Fruit fly (Drosophila melanogaster) whole organism, embryonic: ENCODE measurements around the gene ArfGAP1.
A peak's percentile ranks its signal among the peaks of the same experiment; 100 is the strongest.

Source experiments
- Antp ChIP-seq: fragments of 200-800 bp; sonication (Bioruptor generic); optimal IDR thresholded peaks from 3 replicates; lab custom pipeline; 2016; ENCODE audit warnings: missing biosample characterization, missing genetic modification characterization
- CG11247 ChIP-seq: fragments of 200-800 bp; sonication (Bioruptor generic); IDR thresholded peaks from 2 replicates; pipeline ENCODE4 v1.3.6; 2022; ENCODE audit warnings: missing biosample characterization, missing genetic modification characterization
- CG12104 ChIP-seq: fragments of 200-800 bp; sonication (Bioruptor generic); optimal IDR thresholded peaks from 3 replicates; lab custom pipeline; 2016; ENCODE audit warnings: missing biosample characterization, missing genetic modification characterization
- CG12942 ChIP-seq: fragments of 200-800 bp; sonication (Bioruptor generic); optimal IDR thresholded peaks from 3 replicates; lab custom pipeline; 2016; ENCODE audit warnings: missing biosample characterization, missing genetic modification characterization
- CG13775 ChIP-seq: fragments of 200-800 bp; sonication (Bioruptor generic); optimal IDR thresholded peaks from 3 replicates; lab custom pipeline; 2017; ENCODE audit warnings: missing biosample characterization, mild to moderate bottlenecking, missing genetic modification characterization
- CG14441 ChIP-seq: fragments of 200-800 bp; sonication (Bioruptor generic); IDR thresholded peaks from 2 replicates; pipeline ENCODE4 v1.3.6; 2022; ENCODE audit warnings: missing biosample characterization, missing genetic modification characterization
- CG15011 ChIP-seq: fragments of 200-800 bp; sonication (Bioruptor generic); optimal IDR thresholded peaks from 3 replicates; lab custom pipeline; 2018; ENCODE audit warnings: missing biosample characterization, mild to moderate bottlenecking, missing genetic modification characterization
- CG1647 ChIP-seq: fragments of 200-800 bp; sonication (Bioruptor generic); optimal IDR thresholded peaks from 3 replicates; lab custom pipeline; 2016; ENCODE audit warnings: missing biosample characterization, missing genetic modification characterization
- CG17186 ChIP-seq: fragments of 200-800 bp; sonication (Bioruptor generic); optimal IDR thresholded peaks from 3 replicates; lab custom pipeline; 2017; ENCODE audit warnings: missing biosample characterization, missing genetic modification reagents, missing genetic modification characterization
- CG2129 ChIP-seq: fragments of 200-800 bp; sonication (Bioruptor generic); IDR thresholded peaks from 2 replicates; pipeline ENCODE4 v1.3.6; 2022; ENCODE audit warnings: missing biosample characterization, missing genetic modification characterization; ENCODE audit not compliant: partially characterized antibody
- CG2712 ChIP-seq: fragments of 200-800 bp; optimal IDR thresholded peaks from 3 replicates; lab custom pipeline; 2019; ENCODE audit warnings: missing biosample characterization, mild to moderate bottlenecking, missing genetic modification characterization, moderate library complexity
- CG30403 ChIP-seq: fragments of 200-800 bp; sonication (Bioruptor generic); optimal IDR thresholded peaks from 3 replicates; lab custom pipeline; 2016; ENCODE audit warnings: missing biosample characterization, missing genetic modification characterization
- CG42726 ChIP-seq: fragments of 200-800 bp; sonication (Bioruptor generic); IDR thresholded peaks from 2 replicates; pipeline ENCODE4 v1.3.6; 2022; ENCODE audit warnings: missing biosample characterization, missing genetic modification characterization; ENCODE audit not compliant: partially characterized antibody
- CG4360 ChIP-seq: fragments of 200-800 bp; sonication (Bioruptor generic); IDR thresholded peaks from 2 replicates; pipeline ENCODE4 v1.3.6; 2022; ENCODE audit warnings: missing biosample characterization, missing genetic modification characterization
- CG4404 ChIP-seq: fragments of 200-800 bp; sonication (Bioruptor generic); IDR thresholded peaks from 2 replicates; pipeline ENCODE4 v1.3.6; 2022; ENCODE audit warnings: missing biosample characterization, missing genetic modification characterization
- CG7357 ChIP-seq: fragments of 200-800 bp; sonication (Bioruptor generic); IDR thresholded peaks from 3 replicates; pipeline ENCODE4 v1.3.6; 2022; ENCODE audit warnings: missing biosample characterization, missing genetic modification characterization
- CG7556 ChIP-seq: fragments of 200-800 bp; sonication (Bioruptor generic); optimal IDR thresholded peaks from 2 replicates; lab custom pipeline; 2017; ENCODE audit warnings: missing biosample characterization, mild to moderate bottlenecking, missing genetic modification characterization
- CG8924 ChIP-seq: fragments of 200-800 bp; optimal IDR thresholded peaks from 3 replicates; lab custom pipeline; 2019; ENCODE audit warnings: missing biosample characterization, mild to moderate bottlenecking, missing genetic modification characterization, moderate library complexity
- CG9215 ChIP-seq: fragments of 200-800 bp; sonication (Bioruptor generic); IDR thresholded peaks from 2 replicates; pipeline ENCODE4 v1.3.6; 2022; ENCODE audit warnings: missing biosample characterization, missing genetic modification characterization
- Elba2 ChIP-seq: fragments of 200-800 bp; sonication (Bioruptor generic); optimal IDR thresholded peaks from 3 replicates; lab custom pipeline; 2016; ENCODE audit warnings: missing biosample characterization, missing genetic modification characterization
- Hr78 ChIP-seq, 2 experiments: fragments of 200-800 bp in 1 of 2; fragments of >200 bp in 1 of 2; sonication (Bioruptor generic) in 1 of 2; optimal IDR thresholded peaks; 2 replicates each; lab custom pipeline; 2017 to 2019; ENCODE audit warnings: missing biosample characterization in 2 of 2, missing genetic modification characterization in 2 of 2, mild to moderate bottlenecking in 1 of 2, moderate library complexity in 1 of 2
- NK7.1 ChIP-seq: fragments of 200-800 bp; sonication (Bioruptor generic); optimal IDR thresholded peaks from 3 replicates; lab custom pipeline; 2016; ENCODE audit warnings: missing biosample characterization, missing genetic modification characterization
- Optix ChIP-seq: fragments of 200-800 bp; sonication (Bioruptor generic); IDR thresholded peaks from 3 replicates; pipeline ENCODE4 v1.3.6; 2022; ENCODE audit warnings: missing biosample characterization, missing genetic modification characterization
- PHDP ChIP-seq: fragments of 200-800 bp; sonication (Bioruptor generic); optimal IDR thresholded peaks from 3 replicates; lab custom pipeline; 2018; ENCODE audit warnings: missing biosample characterization, mild to moderate bottlenecking, missing genetic modification characterization, moderate library complexity
- Pdp1 ChIP-seq, 2 experiments: fragments of 200-800 bp; sonication (Bioruptor generic); optimal IDR thresholded peaks; 3 replicates each; lab custom pipeline; 2016; ENCODE audit warnings: missing biosample characterization in 2 of 2, missing genetic modification characterization in 2 of 2, mild to moderate bottlenecking in 1 of 2, moderate library complexity in 1 of 2
- Ravus ChIP-seq: fragments of 200-800 bp; sonication (Bioruptor generic); IDR thresholded peaks from 2 replicates; pipeline ENCODE4 v1.3.6; 2022; ENCODE audit warnings: missing biosample characterization, missing genetic modification characterization
- Scr ChIP-seq: fragments of 200-800 bp; sonication (Bioruptor generic); IDR thresholded peaks from 2 replicates; pipeline ENCODE4 v1.3.6; 2022; ENCODE audit warnings: missing biosample characterization, missing genetic modification characterization; ENCODE audit not compliant: partially characterized antibody
- Sin3A ChIP-seq: fragments of >200 bp; optimal IDR thresholded peaks from 2 replicates; lab custom pipeline; 2018
- Six4 ChIP-seq: fragments of 200-800 bp; sonication (Bioruptor generic); optimal IDR thresholded peaks from 2 replicates; lab custom pipeline; 2016; ENCODE audit warnings: missing biosample characterization, missing genetic modification characterization
- Stat92E ChIP-seq, 3 experiments: fragments of >200 bp in 2 of 3; fragments of 200-800 bp in 1 of 3; sonication (Bioruptor generic) in 1 of 3; optimal IDR thresholded peaks; 2 replicates each; lab custom pipeline; 2017 to 2019; ENCODE audit warnings: missing biosample characterization in 3 of 3, missing genetic modification characterization in 3 of 3, mild to moderate bottlenecking in 1 of 3, moderate library complexity in 1 of 3
- Vsx1 ChIP-seq: fragments of 200-800 bp; sonication (Bioruptor generic); optimal IDR thresholded peaks from 2 replicates; lab custom pipeline; 2017; ENCODE audit warnings: missing biosample characterization, mild to moderate bottlenecking, missing genetic modification characterization, missing genetic modification reagents
- az2 ChIP-seq: fragments of 200-800 bp; sonication (Bioruptor generic); optimal IDR thresholded peaks from 3 replicates; lab custom pipeline; 2016; ENCODE audit warnings: missing biosample characterization, missing genetic modification characterization
- dati ChIP-seq: fragments of 200-800 bp; sonication (Bioruptor generic); IDR thresholded peaks from 2 replicates; pipeline ENCODE4 v1.3.6; 2022; ENCODE audit warnings: missing biosample characterization, missing genetic modification characterization
- dimm ChIP-seq: fragments of 200-800 bp; sonication (Bioruptor generic); IDR thresholded peaks from 2 replicates; pipeline ENCODE4 v1.3.6; 2022; ENCODE audit warnings: missing biosample characterization, missing genetic modification characterization
- dysf ChIP-seq: fragments of 200-800 bp; sonication (Bioruptor generic); IDR thresholded peaks from 3 replicates; pipeline ENCODE4 v1.3.6; 2022; ENCODE audit warnings: missing biosample characterization, missing genetic modification characterization
- fd102C ChIP-seq: fragments of 200-800 bp; sonication (Bioruptor generic); optimal IDR thresholded peaks from 2 replicates; lab custom pipeline; 2018; ENCODE audit warnings: missing biosample characterization, mild to moderate bottlenecking, missing genetic modification characterization, moderate library complexity
- fd96Cb ChIP-seq: fragments of 200-800 bp; sonication (Bioruptor generic); optimal IDR thresholded peaks from 2 replicates; lab custom pipeline; 2018; ENCODE audit warnings: missing biosample characterization, mild to moderate bottlenecking, missing genetic modification characterization, moderate library complexity
- hb ChIP-seq: fragments of 200-800 bp; sonication (Bioruptor generic); IDR thresholded peaks from 3 replicates; pipeline ENCODE4 v1.3.6; 2022; ENCODE audit warnings: missing biosample characterization, missing genetic modification characterization; ENCODE audit not compliant: partially characterized antibody
- jing ChIP-seq: fragments of 200-800 bp; sonication (Bioruptor generic); optimal IDR thresholded peaks from 2 replicates; lab custom pipeline; 2018; ENCODE audit warnings: missing biosample characterization, mild to moderate bottlenecking, missing genetic modification characterization
- knrl ChIP-seq: fragments of 200-800 bp; sonication (Bioruptor generic); IDR thresholded peaks from 3 replicates; pipeline ENCODE4 v1.3.6; 2022; ENCODE audit warnings: missing biosample characterization, missing genetic modification characterization; ENCODE audit not compliant: partially characterized antibody
- lab ChIP-seq: fragments of 200-800 bp; sonication (Bioruptor generic); optimal IDR thresholded peaks from 3 replicates; lab custom pipeline; 2017; ENCODE audit warnings: missing biosample characterization, missing genetic modification characterization, mild to moderate bottlenecking, moderate library complexity, missing genetic modification reagents
- mld ChIP-seq: fragments of 200-800 bp; sonication (Bioruptor generic); IDR thresholded peaks from 3 replicates; pipeline ENCODE4 v1.3.6; 2022; ENCODE audit warnings: missing biosample characterization, missing genetic modification characterization; ENCODE audit not compliant: partially characterized antibody
- otp ChIP-seq: fragments of 200-800 bp; sonication (Bioruptor generic); IDR thresholded peaks from 3 replicates; pipeline ENCODE4, ENCODE4 v1.3.6; 2022; ENCODE audit warnings: missing biosample characterization, missing genetic modification characterization
- pho ChIP-seq: fragments of 200-800 bp; sonication (Bioruptor generic); optimal IDR thresholded peaks from 2 replicates; lab custom pipeline; 2016; ENCODE audit warnings: missing biosample characterization, missing genetic modification characterization
- phol ChIP-seq: fragments of 200-800 bp; sonication (Bioruptor generic); optimal IDR thresholded peaks from 3 replicates; lab custom pipeline; 2018; ENCODE audit warnings: missing biosample characterization, mild to moderate bottlenecking, missing genetic modification characterization, moderate library complexity
- pita ChIP-seq: fragments of 200-800 bp; sonication (Bioruptor generic); optimal IDR thresholded peaks from 2 replicates; lab custom pipeline; 2017; ENCODE audit warnings: missing biosample characterization, mild to moderate bottlenecking, missing genetic modification characterization
- rib ChIP-seq: fragments of 200-800 bp; sonication (Bioruptor generic); IDR thresholded peaks from 2 replicates; pipeline ENCODE4 v1.3.6; 2022; ENCODE audit warnings: missing biosample characterization, missing genetic modification characterization
- sqz ChIP-seq: fragments of 200-800 bp; sonication (Bioruptor generic); optimal IDR thresholded peaks from 3 replicates; lab custom pipeline; 2018; ENCODE audit warnings: missing biosample characterization, mild to moderate bottlenecking, missing genetic modification characterization
- trem ChIP-seq: fragments of 200-800 bp; optimal IDR thresholded peaks from 3 replicates; lab custom pipeline; 2019; ENCODE audit warnings: missing biosample characterization, mild to moderate bottlenecking, missing genetic modification characterization, moderate library complexity
- z ChIP-seq: fragments of 200-800 bp; sonication (Bioruptor generic); IDR thresholded peaks from 3 replicates; pipeline ENCODE4 v1.3.6; 2022; ENCODE audit warnings: missing biosample characterization, missing genetic modification characterization
- zen2 ChIP-seq: fragments of 200-800 bp; sonication (Bioruptor generic); IDR thresholded peaks from 3 replicates; pipeline ENCODE4 v1.3.6; 2022; ENCODE audit warnings: missing biosample characterization, missing genetic modification characterization; ENCODE audit not compliant: partially characterized antibody

ArfGAP1 gene

dm6 chr3L:12434432-12434831 is 17.1 kb upstream of the ArfGAP1 start (continued):
- TF ChIP-seq pita (GFP tag; lab: Kevin White, UChicago) = no peak
- TF ChIP-seq az2 (GFP tag; lab: Kevin White, UChicago) = no peak
- no peak for TF ChIP-seq CG30403
- TF ChIP-seq CG4404 (GFP tag; lab: Robert Waterston, UW) = no peak
- TF ChIP-seq Vsx1 (GFP tag; lab: Kevin White, UChicago) = no peak
- TF ChIP-seq pho (GFP tag; lab: Kevin White, UChicago) = no peak
- TF ChIP-seq knrl (GFP tag; lab: Robert Waterston, UW) = peak; percentile 39; the same call in 1 of the 3 replicates
- TF ChIP-seq CG9215 = no peak
- TF ChIP-seq trem = no peak
- no peak for TF ChIP-seq Hr78 (GFP tag; optimal IDR thresholded peaks at IDR 0.05; lab: Kevin White, UChicago)
- TF ChIP-seq CG7357 = no peak
- TF ChIP-seq CG17186 (GFP tag; lab: Kevin White, UChicago) = no peak
- no peak for TF ChIP-seq Elba2 (GFP tag; lab: Kevin White, UChicago)
- TF ChIP-seq CG12942 = no peak
- no peak for TF ChIP-seq CG8924 (tag; lab: Kevin White, UChicago)
- no peak for TF ChIP-seq hb (GFP tag; lab: Robert Waterston, UW)
- no peak for TF ChIP-seq dimm (GFP tag; lab: Robert Waterston, UW)
- TF ChIP-seq CG42726 = peak; percentile 36; the same call in 1 of the 2 replicates
- TF ChIP-seq NK7.1 (GFP tag; lab: Kevin White, UChicago) = no peak
- TF ChIP-seq z (GFP tag; lab: Robert Waterston, UW) = peak; percentile 100
- no peak for TF ChIP-seq dati
- TF ChIP-seq PHDP = no peak
- no peak for TF ChIP-seq CG2129 (GFP tag; lab: Robert Waterston, UW)
- no peak for TF ChIP-seq CG12104 (GFP tag; lab: Kevin White, UChicago)
- TF ChIP-seq Stat92E (GFP tag; optimal IDR thresholded peaks at IDR 0.05; lab: Kevin White, UChicago) = no peak
- peak; percentile 48; the same call in 1 of the 2 replicates for TF ChIP-seq Scr
- no peak for TF ChIP-seq jing (GFP tag; lab: Kevin White, UChicago)
- no peak for TF ChIP-seq fd96Cb (tag; lab: Kevin White, UChicago)
- TF ChIP-seq Optix (GFP tag; lab: Robert Waterston, UW) = no peak
- no peak for TF ChIP-seq Ravus (GFP tag; lab: Robert Waterston, UW)
- 0 out of 3 replicates have a peak, but pooled peaks have one; percentile 15 for TF ChIP-seq mld (GFP tag; lab: Robert Waterston, UW)
- TF ChIP-seq Sin3A = no peak
- TF ChIP-seq sqz (GFP tag; lab: Kevin White, UChicago) = no peak
- TF ChIP-seq fd102C = no peak
- TF ChIP-seq CG14441 = no peak
- TF ChIP-seq Six4 (GFP tag; lab: Kevin White, UChicago) = no peak
- no peak for TF ChIP-seq CG2712 (tag; lab: Kevin White, UChicago)
- no peak for TF ChIP-seq CG15011 (GFP tag; lab: Kevin White, UChicago)
- TF ChIP-seq phol (tag; lab: Kevin White, UChicago) = no peak
- TF ChIP-seq CG7556 (GFP tag; lab: Kevin White, UChicago) = no peak
- TF ChIP-seq CG13775 (GFP tag; lab: Kevin White, UChicago) = no peak
- peak in 1 of 2 experiments; percentile 88 for TF ChIP-seq Pdp1 (GFP tag; optimal IDR thresholded peaks at IDR 0.05; lab: Kevin White, UChicago)
- TF ChIP-seq CG1647 (GFP tag; lab: Kevin White, UChicago) = no peak
- peak; percentile 31; the same call in 1 of the 3 replicates for TF ChIP-seq zen2 (GFP tag; lab: Robert Waterston, UW)
- TF ChIP-seq CG4360 (GFP tag; lab: Robert Waterston, UW) = no peak
- no peak for TF ChIP-seq dysf (GFP tag; lab: Robert Waterston, UW)
- no peak for TF ChIP-seq Antp (GFP tag; lab: Kevin White, UChicago)
- TF ChIP-seq lab (GFP tag; lab: Kevin White, UChicago) = no peak
- TF ChIP-seq otp = no peak
- TF ChIP-seq CG11247 (GFP tag; lab: Robert Waterston, UW) = no peak
- no peak for TF ChIP-seq rib (GFP tag; lab: Robert Waterston, UW)
